Worm (Caenorhabditis elegans) whole organism, young adult: ENCODE data around the gene pap-3.

ENCODE experiments used
- B0019.2 ChIP-seq: fragments of 200-800 bp; sonication (Bioruptor generic); conservative IDR thresholded peaks from 2 replicates; pipeline ENCODE4 v1.3.6; 2022; ENCODE audit warnings: missing genetic modification reagents, missing genetic modification characterization, missing compliant biosample characterization
- D2030.7 ChIP-seq: fragments of 200-800 bp; sonication (Bioruptor generic); IDR thresholded peaks from 2 replicates; pipeline ENCODE4 v1.3.6; 2022; ENCODE audit warnings: missing genetic modification reagents, missing genetic modification characterization, missing compliant biosample characterization
- F23B12.7 ChIP-seq: sonication (generic microtip); optimal IDR thresholded peaks from 2 replicates; lab custom pipeline; 2017; ENCODE audit warnings: missing genetic modification characterization, mild to moderate bottlenecking, missing compliant biosample characterization, antibody characterized with exemption, moderate library complexity; ENCODE audit not compliant: insufficient read depth
- F37B4.10 ChIP-seq: fragments of 200-800 bp; sonication (Bioruptor generic); IDR thresholded peaks from 2 replicates; pipeline ENCODE4 v1.3.6; 2022; ENCODE audit warnings: missing genetic modification characterization, missing compliant biosample characterization
- F49E8.2 ChIP-seq: sonication (generic microtip); optimal IDR thresholded peaks from 3 replicates; lab custom pipeline; 2017; ENCODE audit warnings: missing genetic modification characterization, mild to moderate bottlenecking, missing compliant biosample characterization, antibody characterized with exemption, moderate library complexity; ENCODE audit not compliant: insufficient read depth
- K11D2.4 ChIP-seq: fragments of 200-800 bp; sonication (Bioruptor generic); IDR thresholded peaks from 2 replicates; pipeline ENCODE4 v1.3.6; 2022; ENCODE audit warnings: missing genetic modification reagents, missing genetic modification characterization, missing compliant biosample characterization
- T26A5.8 ChIP-seq: sonication (generic microtip); optimal IDR thresholded peaks from 2 replicates; lab custom pipeline; 2016; ENCODE audit warnings: missing genetic modification characterization, missing compliant biosample characterization
- Y53F4B.3 ChIP-seq: fragments of 200-800 bp; sonication (Bioruptor generic); IDR thresholded peaks from 2 replicates; pipeline ENCODE4 v1.3.6; 2022; ENCODE audit warnings: missing genetic modification reagents, missing genetic modification characterization, missing compliant biosample characterization
- Y53G8AR.9 ChIP-seq: fragments of 200-800 bp; sonication (Bioruptor generic); conservative IDR thresholded peaks from 2 replicates; pipeline ENCODE4 v1.3.6; 2022; ENCODE audit warnings: missing genetic modification reagents, missing genetic modification characterization, missing compliant biosample characterization
- Y67H2A.10 ChIP-seq: fragments of 200-800 bp; sonication (Bioruptor generic); conservative IDR thresholded peaks from 2 replicates; pipeline ENCODE4 v1.3.6; 2022; ENCODE audit warnings: missing genetic modification reagents, missing genetic modification characterization, missing compliant biosample characterization
- ZK185.1 ChIP-seq: sonication (generic microtip); optimal IDR thresholded peaks from 2 replicates; lab custom pipeline; 2016; ENCODE audit warnings: mild to moderate bottlenecking, missing genetic modification characterization, missing compliant biosample characterization; ENCODE audit not compliant: poor library complexity, severe bottlenecking
- athp-1 ChIP-seq: sonication (generic microtip); optimal IDR thresholded peaks from 2 replicates; lab custom pipeline; 2017; ENCODE audit warnings: mild to moderate bottlenecking, missing genetic modification characterization, missing compliant biosample characterization
- bed-2 ChIP-seq: fragments of 200-800 bp; sonication (Bioruptor generic); IDR thresholded peaks from 2 replicates; pipeline ENCODE4 v1.3.6; 2022; ENCODE audit warnings: missing genetic modification reagents, missing genetic modification characterization, missing compliant biosample characterization
- ccch-3 ChIP-seq: fragments of 200-800 bp; sonication (Bioruptor generic); optimal IDR thresholded peaks from 2 replicates; lab custom pipeline; 2018; ENCODE audit warnings: mild to moderate bottlenecking, missing genetic modification characterization, missing compliant biosample characterization
- cebp-1 ChIP-seq, 2 experiments: fragments of 200-800 bp in 1 of 2; sonication (Bioruptor generic) in 1 of 2; sonication (generic microtip) in 1 of 2; IDR thresholded peaks in 1 of 2; optimal IDR thresholded peaks in 1 of 2; 2 replicates each; pipeline versions ENCODE4 v1.3.6 to Lab custom; 2017 to 2022; ENCODE audit warnings: missing compliant biosample characterization in 2 of 2, missing genetic modification characterization in 2 of 2, mild to moderate bottlenecking in 1 of 2, missing genetic modification reagents in 1 of 2, moderate library complexity in 1 of 2
- ceh-100 ChIP-seq: fragments of 200-800 bp; sonication (Bioruptor generic); IDR thresholded peaks from 2 replicates; pipeline ENCODE4 v1.3.6; 2022; ENCODE audit warnings: missing genetic modification reagents, missing genetic modification characterization, missing compliant biosample characterization
- ceh-91 ChIP-seq: fragments of 200-800 bp; sonication (Bioruptor generic); IDR thresholded peaks from 2 replicates; pipeline ENCODE4 v1.3.6; 2022; ENCODE audit warnings: missing genetic modification reagents, missing genetic modification characterization, missing compliant biosample characterization
- chd-7 ChIP-seq: sonication (generic microtip); optimal IDR thresholded peaks from 2 replicates; lab custom pipeline; 2016; ENCODE audit warnings: mild to moderate bottlenecking, missing genetic modification characterization, moderate library complexity, missing compliant biosample characterization
- dox-1 ChIP-seq: fragments of 200-800 bp; sonication (Bioruptor generic); IDR thresholded peaks from 2 replicates; pipeline ENCODE4 v1.3.6; 2022; ENCODE audit warnings: missing genetic modification reagents, missing genetic modification characterization, missing compliant biosample characterization
- dpl-1 ChIP-seq: fragments of 150-350 bp; optimal IDR thresholded peaks from 2 replicates; lab custom pipeline; 2014; ENCODE audit warnings: missing biosample characterization, missing genetic modification reagents, missing genetic modification characterization
- ekl-4 ChIP-seq: fragments of 200-800 bp; sonication (Bioruptor generic); IDR thresholded peaks from 2 replicates; pipeline ENCODE4 v1.3.6; 2022; ENCODE audit warnings: missing genetic modification reagents, missing genetic modification characterization, missing compliant biosample characterization
- fkh-3 ChIP-seq: sonication (generic microtip); optimal IDR thresholded peaks from 2 replicates; lab custom pipeline; 2016; ENCODE audit warnings: mild to moderate bottlenecking, missing genetic modification characterization, missing compliant biosample characterization
- him-1 ChIP-seq: sonication (generic microtip); optimal IDR thresholded peaks from 2 replicates; lab custom pipeline; 2016; ENCODE audit warnings: missing genotype, missing genetic modification reagents, missing genetic modification characterization, missing compliant biosample characterization
- hlh-26 ChIP-seq: fragments of 200-800 bp; sonication (Bioruptor generic); conservative IDR thresholded peaks from 2 replicates; pipeline ENCODE4 v1.3.6; 2022; ENCODE audit warnings: missing genetic modification reagents, missing genetic modification characterization, missing compliant biosample characterization
- hmg-20 ChIP-seq: fragments of 200-800 bp; sonication (Bioruptor generic); IDR thresholded peaks from 2 replicates; pipeline ENCODE4 v1.3.6; 2022; ENCODE audit warnings: missing genetic modification reagents, missing genetic modification characterization, missing compliant biosample characterization
- hrde-1 ChIP-seq: sonication (generic microtip); optimal IDR thresholded peaks from 2 replicates; lab custom pipeline; 2016; ENCODE audit warnings: missing genetic modification characterization, mild to moderate bottlenecking, missing compliant biosample characterization, moderate library complexity, missing genotype, missing genetic modification reagents, borderline replicate concordance
- hsf-1 ChIP-seq: fragments of 200-800 bp; sonication (Bioruptor generic); IDR thresholded peaks from 2 replicates; pipeline ENCODE4 v1.3.6; 2022; ENCODE audit warnings: missing genetic modification reagents, missing genetic modification characterization, missing compliant biosample characterization
- let-607 ChIP-seq, 2 experiments: fragments of 200-800 bp in 1 of 2; sonication (Bioruptor generic) in 1 of 2; sonication (generic microtip) in 1 of 2; optimal IDR thresholded peaks; 2 replicates each; lab custom pipeline; 2016 to 2018; ENCODE audit warnings: mild to moderate bottlenecking in 2 of 2, missing compliant biosample characterization in 2 of 2, missing genetic modification characterization in 2 of 2, moderate library complexity in 2 of 2, missing genotype in 1 of 2
- lin-35 ChIP-seq, 3 experiments: fragments of 150-350 bp in 2 of 3; sonication (generic microtip) in 1 of 3; optimal IDR thresholded peaks; 2 replicates each; lab custom pipeline; 2014 to 2018; ENCODE audit warnings: missing biosample characterization in 3 of 3, missing genetic modification characterization in 3 of 3, missing genetic modification reagents in 3 of 3
- madf-10 ChIP-seq: sonication (generic microtip); optimal IDR thresholded peaks from 2 replicates; lab custom pipeline; 2016; ENCODE audit warnings: mild to moderate bottlenecking, missing genetic modification characterization, missing compliant biosample characterization
- nhr-90 ChIP-seq: sonication (generic microtip); optimal IDR thresholded peaks from 2 replicates; lab custom pipeline; 2016; ENCODE audit warnings: missing genotype, mild to moderate bottlenecking, missing genetic modification characterization, missing compliant biosample characterization
- pha-4 ChIP-seq: fragments of 150-350 bp; sonication (generic microtip); optimal IDR thresholded peaks from 2 replicates; lab custom pipeline; 2014; ENCODE audit warnings: missing biosample characterization, missing genetic modification reagents, missing genetic modification characterization
- rcor-1 ChIP-seq: fragments of 200-800 bp; sonication (Bioruptor generic); IDR thresholded peaks from 2 replicates; pipeline ENCODE4 v1.3.6; 2022; ENCODE audit warnings: missing genetic modification reagents, missing genetic modification characterization, missing compliant biosample characterization
- sdz-38 ChIP-seq: sonication (generic microtip); optimal IDR thresholded peaks from 2 replicates; lab custom pipeline; 2016; ENCODE audit warnings: missing genotype, missing genetic modification characterization, missing compliant biosample characterization
- snpc-1.1 ChIP-seq: sonication (generic microtip); optimal IDR thresholded peaks from 2 replicates; lab custom pipeline; 2017; ENCODE audit warnings: missing genetic modification characterization, mild to moderate bottlenecking, missing compliant biosample characterization, antibody characterized with exemption, moderate library complexity, missing genotype, missing genetic modification reagents; ENCODE audit not compliant: insufficient read depth
- snpc-1.3 ChIP-seq: sonication (generic microtip); optimal IDR thresholded peaks from 2 replicates; lab custom pipeline; 2017; ENCODE audit warnings: missing genetic modification characterization, mild to moderate bottlenecking, missing compliant biosample characterization, antibody characterized with exemption, moderate library complexity, missing genotype, missing genetic modification reagents; ENCODE audit not compliant: insufficient read depth
- somi-1 ChIP-seq: fragments of 200-800 bp; sonication (Bioruptor generic); optimal IDR thresholded peaks from 2 replicates; lab custom pipeline; 2018; ENCODE audit warnings: mild to moderate bottlenecking, missing genetic modification characterization, missing compliant biosample characterization
- tbp1 ChIP-seq: fragments of 200-800 bp; sonication (Bioruptor generic); optimal IDR thresholded peaks from 2 replicates; lab custom pipeline; 2018; ENCODE audit warnings: mild to moderate bottlenecking, missing genetic modification characterization, missing compliant biosample characterization
- tbx-9 ChIP-seq: sonication (generic microtip); optimal IDR thresholded peaks from 2 replicates; lab custom pipeline; 2016; ENCODE audit warnings: borderline replicate concordance, missing genetic modification characterization, inconsistent platforms, missing compliant biosample characterization
- tlf-1 ChIP-seq: fragments of 200-800 bp; sonication (Bioruptor generic); optimal IDR thresholded peaks from 2 replicates; lab custom pipeline; 2018; ENCODE audit warnings: mild to moderate bottlenecking, missing genetic modification characterization, missing compliant biosample characterization
- unc-130 ChIP-seq: sonication (generic microtip); optimal IDR thresholded peaks from 2 replicates; lab custom pipeline; 2016; ENCODE audit warnings: missing genetic modification reagents, missing genetic modification characterization, missing compliant biosample characterization
- xnd-1 ChIP-seq: sonication (generic microtip); optimal IDR thresholded peaks from 2 replicates; lab custom pipeline; 2016; ENCODE audit warnings: missing genotype, missing genetic modification reagents, missing genetic modification characterization, missing compliant biosample characterization
- ztf-18 ChIP-seq: sonication (generic microtip); optimal IDR thresholded peaks from 2 replicates; lab custom pipeline; 2016; ENCODE audit warnings: missing genotype, mild to moderate bottlenecking, missing genetic modification characterization, missing compliant biosample characterization
- ztf-22 ChIP-seq: fragments of 200-800 bp; sonication (Bioruptor generic); optimal IDR thresholded peaks from 2 replicates; lab custom pipeline; 2018; ENCODE audit warnings: mild to moderate bottlenecking, missing genetic modification characterization, moderate library complexity, missing compliant biosample characterization
- ztf-25 ChIP-seq: fragments of 200-800 bp; sonication (Bioruptor generic); IDR thresholded peaks from 2 replicates; pipeline ENCODE4 v1.3.6; 2022; ENCODE audit warnings: missing genetic modification reagents, missing genetic modification characterization, missing compliant biosample characterization

Gene pap-3

DNA sequence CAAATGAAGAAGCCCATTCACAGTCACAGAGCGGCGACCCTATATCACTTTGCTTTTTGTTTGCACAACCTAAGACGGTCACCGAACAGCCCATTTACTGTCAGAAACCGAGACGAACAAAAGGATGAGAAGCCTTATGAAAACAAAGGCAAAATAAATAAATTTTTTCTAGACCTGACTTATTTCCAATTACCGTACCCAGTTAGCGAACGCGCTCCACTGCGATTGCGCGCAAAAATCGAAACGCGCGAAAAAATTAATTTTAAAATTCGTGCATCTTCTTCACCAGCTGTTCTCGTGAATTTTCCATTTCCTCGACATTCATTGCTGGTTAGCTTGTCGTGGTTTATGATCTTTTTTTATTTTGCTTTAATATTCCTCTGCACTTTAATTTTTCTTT, 33.9 kb downstream of the pap-3 start, which contains the start of gene F43G6.16 (continued):
- TF ChIP-seq him-1 (tag; lab: Kevin White, UChicago) (peak; percentile 71), let-607 (tag; optimal IDR thresholded peaks at IDR 0.05; lab: Kevin White, UChicago) (no peak), somi-1 (GFP tag; lab: Kevin White, UChicago) (no peak), ceh-91 (GFP tag; lab: Robert Waterston, UW) (peak; percentile 97), F23B12.7 (tag; lab: Kevin White, UChicago) (peak; percentile 74), dox-1 (GFP tag; lab: Robert Waterston, UW) (peak; percentile 89), fkh-3 (tag; lab: Kevin White, UChicago) (no peak), ccch-3 (GFP tag; lab: Kevin White, UChicago) (no peak), bed-2 (GFP tag; lab: Robert Waterston, UW) (no peak), chd-7 (tag; lab: Kevin White, UChicago) (no peak), snpc-1.3 (tag; lab: Kevin White, UChicago) (peak; percentile 64), Y53G8AR.9 (GFP tag; lab: Robert Waterston, UW) (peak; percentile 92), Y67H2A.10 (GFP tag; lab: Robert Waterston, UW) (no peak), rcor-1 (GFP tag; lab: Robert Waterston, UW) (peak; percentile 82), cebp-1 (GFP tag; IDR thresholded peaks at IDR 0.05; lab: Robert Waterston, UW) (no peak), cebp-1 (tag; optimal IDR thresholded peaks at IDR 0.05; lab: Kevin White, UChicago) (no peak), ztf-22 (GFP tag; lab: Kevin White, UChicago) (no peak), K11D2.4 (no peak), hmg-20 (GFP tag; lab: Robert Waterston, UW) (no peak), hlh-26 (no peak), athp-1 (tag; lab: Kevin White, UChicago) (peak; percentile 51), ceh-100 (GFP tag; lab: Robert Waterston, UW) (peak; percentile 60), ZK185.1 (tag; lab: Kevin White, UChicago) (no peak), tbx-9 (no peak), B0019.2 (GFP tag; lab: Robert Waterston, UW) (peak; percentile 73), D2030.7 (peak; percentile 97), Y53F4B.3 (GFP tag; lab: Robert Waterston, UW) (no peak; the same call in 1 of the 2 replicates), madf-10 (no peak), ztf-25 (0 out of 2 replicates have a peak, but pooled peaks have one; percentile 54)

DNA sequence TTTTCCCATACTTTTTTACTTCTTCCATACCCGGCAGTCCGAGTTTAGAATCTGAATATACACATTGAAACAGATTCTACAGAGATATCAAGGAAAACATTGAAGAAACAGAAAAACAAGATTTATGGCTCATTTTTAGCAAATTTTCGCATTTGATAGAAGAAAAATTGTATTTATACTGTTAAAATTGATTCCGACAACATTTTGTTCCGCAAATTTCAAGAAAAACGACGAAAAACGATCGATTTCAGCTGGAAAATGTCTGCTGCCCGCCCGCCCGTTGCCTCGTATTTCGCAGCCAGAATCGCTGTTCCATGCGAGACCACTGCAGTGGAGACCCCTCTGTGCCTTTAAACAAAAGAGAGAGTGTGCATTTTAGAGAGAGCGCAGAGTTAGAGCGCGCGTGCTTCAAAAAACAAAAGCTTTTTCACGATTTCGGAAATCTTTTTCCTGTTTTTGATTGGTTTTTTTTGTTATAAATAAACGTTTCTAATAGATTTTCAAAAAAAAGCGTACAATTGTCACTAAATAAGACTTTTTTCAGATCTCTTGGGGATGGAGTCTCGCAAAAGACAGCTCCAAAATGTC, 38.4 kb downstream of the pap-3 start, which contains the start of the genes patr-1 and dna-2:
patr-1 (minus strand) TSS at position 51 of the 588 bp plus-strand sequence.
dna-2 (plus strand) TSS at position 538 of the 588 bp plus-strand sequence.
- TF ChIP-seq lin-35 (GFP tag; optimal IDR thresholded peaks at IDR 0.05; lab: Kevin White, UChicago) (peak in 1 of 3 experiments; percentile 50), T26A5.8 (no peak), F23B12.7 (tag; lab: Kevin White, UChicago) (peak; percentile 63), xnd-1 (no peak), nhr-90 (no peak), hmg-20 (GFP tag; lab: Robert Waterston, UW) (no peak), snpc-1.1 (peak; percentile 29), hsf-1 (GFP tag; lab: Robert Waterston, UW) (no peak), tlf-1 (GFP tag; lab: Kevin White, UChicago) (no peak), tbp1 (peak; percentile 1), ekl-4 (GFP tag; lab: Robert Waterston, UW) (0 out of 2 replicates have a peak, but pooled peaks have one; percentile 8), unc-130 (GFP tag; lab: Kevin White, UChicago) (no peak), F37B4.10 (no peak), dpl-1 (peak; percentile 53), hrde-1 (tag; lab: Kevin White, UChicago) (no peak), cebp-1 (GFP tag; IDR thresholded peaks at IDR 0.05; lab: Robert Waterston, UW) (no peak), cebp-1 (tag; optimal IDR thresholded peaks at IDR 0.05; lab: Kevin White, UChicago) (peak; percentile 63), sdz-38 (tag; lab: Kevin White, UChicago) (no peak), ztf-18 (peak; percentile 16), F49E8.2 (tag; lab: Kevin White, UChicago) (no peak), pha-4 (tag; lab: Kevin White, UChicago) (no peak)
